Worm (Caenorhabditis elegans): ENCODE results near the gene aip-1.
A peak's percentile ranks its signal among the peaks of the same experiment; 100 is the strongest.
"Not testable (repeated sequence)": the region's sequence is repeated elsewhere in the genome, so short reads cannot be mapped to it uniquely, and the experiment has no call there.

Gene aip-1

ce11 chrV:14026194-14026593 lies 14.1 kb downstream of the aip-1 start, which contains the start of gene T08G5.2:
Gene T08G5.2 (minus strand): TSS chrV:14026294.
- TF ChIP-seq hlh-8 (tag; optimal IDR thresholded peaks at IDR 0.05) (no peak), nhr-232 (tag; optimal IDR thresholded peaks at IDR 0.05) (no peak)

DNA sequence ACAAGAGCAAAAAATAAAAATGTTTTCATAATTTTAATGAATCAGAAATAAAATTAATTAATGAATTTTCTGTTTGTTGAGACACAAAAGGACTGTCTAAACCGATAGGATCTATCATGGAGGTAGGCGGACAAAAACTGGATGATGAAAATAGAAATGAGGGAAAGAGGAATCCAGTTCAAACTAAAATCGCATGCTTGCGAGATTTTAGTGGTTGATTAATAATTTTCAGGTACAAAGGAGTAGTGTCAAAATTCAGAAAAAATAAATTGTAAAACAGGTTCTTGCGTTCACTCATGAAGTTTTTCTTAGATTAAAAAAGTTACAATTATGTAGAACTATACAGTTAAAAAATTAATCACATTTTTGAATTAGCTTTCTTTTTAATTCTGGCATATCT lies 15.3 kb downstream of the aip-1 start, which contains the start of gene T08G5.3:
TSS of gene T08G5.3 (minus strand) at position 101 of the 400 bp plus-strand sequence.
- TF ChIP-seq nhr-11 (tag; optimal IDR thresholded peaks at IDR 0.05) (no peak), ceh-24 (tag; optimal IDR thresholded peaks at IDR 0.05) (no peak), C38D4.7 (GFP tag; optimal IDR thresholded peaks at IDR 0.05) (no peak)

ce11 chrV:14028256-14028743 lies 16.2 kb downstream of the aip-1 start:
- TF ChIP-seq ama-1 (optimal IDR thresholded peaks at IDR 0.05), result peak; percentile 76
- no peak for TF ChIP-seq sox-4 (tag; optimal IDR thresholded peaks at IDR 0.05)
- no peak for TF ChIP-seq ceh-18 (tag; optimal IDR thresholded peaks at IDR 0.05)
- no peak for TF ChIP-seq fkh-6 (tag; optimal IDR thresholded peaks at IDR 0.05)

DNA sequence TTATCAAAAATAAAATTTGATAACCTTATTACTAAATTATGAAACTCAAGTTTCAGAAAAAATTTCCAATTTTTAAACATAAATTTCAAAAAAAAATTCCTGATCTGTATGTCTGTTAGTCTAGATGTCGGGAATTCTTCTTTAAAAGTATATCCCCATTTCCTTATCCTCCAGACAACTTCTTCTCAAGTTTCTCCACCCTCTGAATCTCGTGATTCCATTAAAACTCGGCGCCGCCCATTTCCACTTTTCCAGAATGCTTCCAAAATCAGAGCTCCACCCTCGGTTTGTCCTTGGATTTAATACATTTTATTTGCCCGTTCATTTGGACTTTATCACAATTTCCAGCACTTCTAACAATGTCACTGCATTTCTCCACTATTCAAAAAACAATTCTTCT lies 21.5 kb downstream of the aip-1 start, which contains the start of gene ins-10:
TSS of gene ins-10 (plus strand) at position 301 of the 400 bp plus-strand sequence.
- TF ChIP-seq hlh-15 (tag; optimal IDR thresholded peaks at IDR 0.05), result no peak
- no peak for TF ChIP-seq pros-1 (tag; optimal IDR thresholded peaks at IDR 0.05)
- no peak for TF ChIP-seq rnt-1 (tag; optimal IDR thresholded peaks at IDR 0.05)
- no peak for TF ChIP-seq nhr-232 (tag; optimal IDR thresholded peaks at IDR 0.05)
- no peak for TF ChIP-seq gmeb-2 (tag; optimal IDR thresholded peaks at IDR 0.05)
- TF ChIP-seq unc-55 (GFP tag; optimal IDR thresholded peaks at IDR 0.05), result no peak
- TF ChIP-seq elt-2 (tag; optimal IDR thresholded peaks at IDR 0.05), result no peak
- no peak for TF ChIP-seq ama-1 (optimal IDR thresholded peaks at IDR 0.05)
- TF ChIP-seq zip-5 (tag; optimal IDR thresholded peaks at IDR 0.05), result no peak
- TF ChIP-seq ceh-30 (tag; optimal IDR thresholded peaks at IDR 0.05), result no peak

DNA sequence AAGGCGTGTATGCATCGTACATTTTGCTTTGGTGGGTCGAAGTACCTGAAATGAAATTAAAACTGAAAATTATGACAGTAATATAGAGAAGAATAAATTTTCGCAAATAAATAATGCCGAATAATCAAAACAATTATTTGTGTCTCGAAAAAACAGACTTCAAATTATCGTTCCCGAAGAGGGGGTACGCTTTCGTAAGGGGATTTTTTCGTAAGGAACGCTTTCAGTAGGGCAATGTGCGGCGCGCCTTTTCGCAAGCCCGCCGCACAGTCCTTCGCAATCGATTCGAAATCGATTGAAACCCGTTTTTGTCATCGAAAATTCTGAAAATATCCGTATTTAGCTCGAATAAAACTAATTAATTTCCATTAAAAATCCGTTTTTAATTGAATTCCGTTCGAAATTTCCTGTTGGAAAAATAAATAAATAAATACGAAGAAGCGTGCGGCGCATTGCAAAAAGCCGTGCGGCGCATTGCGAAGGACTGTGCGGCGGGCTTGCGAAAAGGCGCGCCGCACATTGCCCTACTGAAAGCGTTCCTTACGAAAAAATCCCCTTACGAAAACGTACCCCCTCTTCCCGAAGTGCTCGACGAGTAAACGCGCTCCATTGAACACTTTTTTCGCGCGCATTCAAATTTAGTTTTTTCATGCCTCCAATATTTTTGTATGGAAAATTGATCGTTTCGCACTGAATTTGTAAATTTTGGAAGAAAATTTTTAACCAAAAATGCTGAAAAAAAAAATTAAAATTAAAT lies 26.4 kb downstream of the aip-1 start, which contains the start of gene vps-39:
TSS of gene vps-39 (minus strand) at position 51 of the 757 bp plus-strand sequence.
- TF ChIP-seq ceh-14 (tag; optimal IDR thresholded peaks at IDR 0.05), result peak; percentile 60
- peak; percentile 61; the same call in 1 of the 2 replicates for TF ChIP-seq ceh-45 (GFP tag; IDR thresholded peaks at IDR 0.05)
- TF ChIP-seq elt-2 (tag; optimal IDR thresholded peaks at IDR 0.05), result peak; percentile 32
- TF ChIP-seq K09A11.1 (tag; optimal IDR thresholded peaks at IDR 0.05; ENCODE audit: insufficient read depth), result peak; percentile 15
- peak; percentile 75 for TF ChIP-seq ceh-31 (tag; optimal IDR thresholded peaks at IDR 0.05)
- TF ChIP-seq nfya-1 (tag; optimal IDR thresholded peaks at IDR 0.05), result peak; percentile 31
- TF ChIP-seq sox-2 (GFP tag; IDR thresholded peaks at IDR 0.05), result peak; percentile 62
- TF ChIP-seq hlh-13 (GFP tag; optimal IDR thresholded peaks at IDR 0.05), result peak; percentile 11
- peak; percentile 26 for TF ChIP-seq zip-5 (tag; optimal IDR thresholded peaks at IDR 0.05)
- peak; percentile 52 for TF ChIP-seq ref-2 (tag; optimal IDR thresholded peaks at IDR 0.05)
- TF ChIP-seq tbx-2 (tag; optimal IDR thresholded peaks at IDR 0.05), result peak; percentile 50
- peak; percentile 3 for TF ChIP-seq ceh-2 (tag; optimal IDR thresholded peaks at IDR 0.05)
- peak; percentile 0 for TF ChIP-seq ttx-3 (tag; optimal IDR thresholded peaks at IDR 0.05)
- peak; percentile 20 for TF ChIP-seq C08G9.2 (tag; optimal IDR thresholded peaks at IDR 0.05)
- TF ChIP-seq unc-3 (GFP tag; conservative IDR thresholded peaks at IDR 0.05), result 0 out of 2 replicates have a peak, but pooled peaks have one; percentile 22
- TF ChIP-seq unc-3 (tag; optimal IDR thresholded peaks at IDR 0.05), result not testable (repeated sequence)
- peak; percentile 3 for TF ChIP-seq F13H6.1 (tag; optimal IDR thresholded peaks at IDR 0.05)
- peak; percentile 27 for TF ChIP-seq ceh-34 (tag; optimal IDR thresholded peaks at IDR 0.05)
- peak; percentile 13 for TF ChIP-seq madf-2 (tag; optimal IDR thresholded peaks at IDR 0.05)

Data from whole organism, late embryonic.